Fruit fly (Drosophila melanogaster) whole organism, embryonic: ENCODE measurements around the gene CG18473.

ENCODE experiments used
- ATbp ChIP-seq: fragments of 200-800 bp; sonication (Bioruptor generic); optimal IDR thresholded peaks from 2 replicates; lab custom pipeline; 2017; ENCODE audit warnings: missing biosample characterization, mild to moderate bottlenecking, missing genetic modification characterization, missing genetic modification reagents
- B-H2 ChIP-seq: fragments of 200-800 bp; sonication (Bioruptor generic); optimal IDR thresholded peaks from 2 replicates; lab custom pipeline; 2018; ENCODE audit warnings: missing biosample characterization, mild to moderate bottlenecking, missing genetic modification characterization
- Bdp1 ChIP-seq: fragments of 200-800 bp; sonication (Bioruptor generic); optimal IDR thresholded peaks from 3 replicates; lab custom pipeline; 2016; ENCODE audit warnings: missing biosample characterization, missing genetic modification characterization
- CG10321 ChIP-seq: fragments of 200-800 bp; sonication (Bioruptor generic); IDR thresholded peaks from 2 replicates; pipeline ENCODE4 v1.3.6; 2022; ENCODE audit warnings: missing biosample characterization, missing genetic modification characterization
- CG10462 ChIP-seq: fragments of 200-800 bp; sonication (Bioruptor generic); optimal IDR thresholded peaks from 2 replicates; lab custom pipeline; 2016; ENCODE audit warnings: missing biosample characterization, missing genetic modification characterization
- CG1602 ChIP-seq: fragments of 200-800 bp; sonication (Bioruptor generic); optimal IDR thresholded peaks from 3 replicates; lab custom pipeline; 2016; ENCODE audit warnings: missing biosample characterization, missing genetic modification characterization
- CG1647 ChIP-seq: fragments of 200-800 bp; sonication (Bioruptor generic); optimal IDR thresholded peaks from 3 replicates; lab custom pipeline; 2016; ENCODE audit warnings: missing biosample characterization, missing genetic modification characterization
- CG17328 ChIP-seq: fragments of 200-800 bp; sonication (Bioruptor generic); IDR thresholded peaks from 2 replicates; pipeline ENCODE4 v1.3.6; 2022; ENCODE audit warnings: missing biosample characterization, missing genetic modification characterization
- CG17912 ChIP-seq: fragments of 200-800 bp; sonication (Bioruptor generic); optimal IDR thresholded peaks from 2 replicates; lab custom pipeline; 2018; ENCODE audit warnings: missing biosample characterization, mild to moderate bottlenecking, missing genetic modification characterization
- CG18011 ChIP-seq: fragments of 200-800 bp; sonication (Bioruptor generic); optimal IDR thresholded peaks from 2 replicates; lab custom pipeline; 2017; ENCODE audit warnings: missing biosample characterization, missing genetic modification characterization, mild to moderate bottlenecking, moderate library complexity, missing genotype
- CG31388 ChIP-seq: fragments of 200-800 bp; sonication (Bioruptor generic); optimal IDR thresholded peaks from 2 replicates; lab custom pipeline; 2016; ENCODE audit warnings: missing biosample characterization, missing genetic modification characterization
- CG3281 ChIP-seq: fragments of 200-800 bp; sonication (Bioruptor generic); optimal IDR thresholded peaks from 3 replicates; lab custom pipeline; 2017; ENCODE audit warnings: missing biosample characterization, mild to moderate bottlenecking, missing genetic modification characterization
- CG6254 ChIP-seq: fragments of 200-800 bp; sonication (Bioruptor generic); optimal IDR thresholded peaks from 3 replicates; lab custom pipeline; 2017; ENCODE audit warnings: mild to moderate bottlenecking, missing biosample characterization, missing genetic modification reagents, missing genetic modification characterization
- CG6272 ChIP-seq: fragments of 200-800 bp; sonication (Bioruptor generic); IDR thresholded peaks from 2 replicates; pipeline ENCODE4 v1.3.6; 2022; ENCODE audit warnings: missing biosample characterization, missing genetic modification characterization
- CG7271 ChIP-seq: fragments of 200-800 bp; sonication (Bioruptor generic); optimal IDR thresholded peaks from 2 replicates; lab custom pipeline; 2018; ENCODE audit warnings: missing biosample characterization, mild to moderate bottlenecking, missing genetic modification characterization, moderate library complexity
- CG7963 ChIP-seq: fragments of 200-800 bp; sonication (Bioruptor generic); IDR thresholded peaks from 3 replicates; pipeline ENCODE4 v1.3.6; 2022; ENCODE audit warnings: missing biosample characterization, missing genetic modification characterization; ENCODE audit not compliant: partially characterized antibody
- CG8359 ChIP-seq: fragments of 200-800 bp; sonication (Bioruptor generic); optimal IDR thresholded peaks from 2 replicates; lab custom pipeline; 2017; ENCODE audit warnings: missing biosample characterization, mild to moderate bottlenecking, missing genetic modification characterization, borderline replicate concordance
- CG9797 ChIP-seq: fragments of 200-800 bp; sonication (Bioruptor generic); optimal IDR thresholded peaks from 3 replicates; lab custom pipeline; 2018; ENCODE audit warnings: missing biosample characterization, mild to moderate bottlenecking, missing genetic modification characterization
- CHES-1-like ChIP-seq: fragments of 200-800 bp; sonication (Bioruptor generic); optimal IDR thresholded peaks from 2 replicates; lab custom pipeline; 2016; ENCODE audit warnings: missing biosample characterization, missing genetic modification characterization
- Chrac-16 ChIP-seq: fragments of 200-800 bp; sonication (Bioruptor generic); optimal IDR thresholded peaks from 3 replicates; lab custom pipeline; 2016; ENCODE audit warnings: missing biosample characterization, missing genetic modification characterization
- Fer3 ChIP-seq: fragments of 200-800 bp; sonication (Bioruptor generic); optimal IDR thresholded peaks from 2 replicates; lab custom pipeline; 2018; ENCODE audit warnings: missing biosample characterization, mild to moderate bottlenecking, missing genetic modification characterization, moderate library complexity
- HLH3B ChIP-seq: fragments of 200-800 bp; sonication (Bioruptor generic); IDR thresholded peaks from 2 replicates; pipeline ENCODE4 v1.3.6; 2022; ENCODE audit warnings: missing biosample characterization, missing genetic modification characterization
- HmgD ChIP-seq: fragments of 200-800 bp; sonication (Bioruptor generic); optimal IDR thresholded peaks from 3 replicates; lab custom pipeline; 2016; ENCODE audit warnings: missing biosample characterization, missing genetic modification characterization
- Nf-YB ChIP-seq: fragments of 200-800 bp; sonication (Bioruptor generic); optimal IDR thresholded peaks from 3 replicates; lab custom pipeline; 2019; ENCODE audit warnings: missing biosample characterization, mild to moderate bottlenecking, missing genetic modification characterization, moderate library complexity
- Rfx ChIP-seq: fragments of 200-800 bp; sonication (Bioruptor generic); IDR thresholded peaks from 2 replicates; pipeline ENCODE4 v1.3.6; 2022; ENCODE audit warnings: missing biosample characterization, missing genetic modification characterization
- bcd ChIP-seq: fragments of 200-800 bp; sonication (Bioruptor generic); optimal IDR thresholded peaks from 2 replicates; lab custom pipeline; 2017; ENCODE audit warnings: missing biosample characterization, mild to moderate bottlenecking, missing genetic modification characterization
- cas ChIP-seq: fragments of 200-800 bp; sonication (Bioruptor generic); IDR thresholded peaks from 2 replicates; pipeline ENCODE4 v1.3.6; 2022; ENCODE audit warnings: missing biosample characterization, missing genetic modification characterization
- cato ChIP-seq: fragments of 200-800 bp; sonication (Bioruptor generic); optimal IDR thresholded peaks from 2 replicates; lab custom pipeline; 2016; ENCODE audit warnings: missing biosample characterization, missing genetic modification characterization, borderline replicate concordance
- chm ChIP-seq: fragments of 200-800 bp; sonication (Bioruptor generic); IDR thresholded peaks from 2 replicates; pipeline ENCODE4 v1.3.6; 2022; ENCODE audit warnings: missing biosample characterization, missing genetic modification characterization
- chn ChIP-seq: fragments of 200-800 bp; sonication (Bioruptor generic); optimal IDR thresholded peaks from 2 replicates; lab custom pipeline; 2016; ENCODE audit warnings: missing biosample characterization, missing genetic modification characterization
- crc ChIP-seq: fragments of 200-800 bp; sonication (Bioruptor generic); optimal IDR thresholded peaks from 2 replicates; lab custom pipeline; 2016; ENCODE audit warnings: missing biosample characterization, missing genetic modification characterization
- crp ChIP-seq, 2 experiments: fragments of 200-800 bp; sonication (Bioruptor generic); optimal IDR thresholded peaks; 2 replicates in 1 of 2; 3 replicates in 1 of 2; lab custom pipeline; 2017; ENCODE audit warnings: missing biosample characterization in 2 of 2, missing genetic modification characterization in 2 of 2, mild to moderate bottlenecking in 1 of 2, moderate library complexity in 1 of 2
- dati ChIP-seq: fragments of 200-800 bp; sonication (Bioruptor generic); IDR thresholded peaks from 2 replicates; pipeline ENCODE4 v1.3.6; 2022; ENCODE audit warnings: missing biosample characterization, missing genetic modification characterization
- emc ChIP-seq: fragments of 200-800 bp; sonication (Bioruptor generic); optimal IDR thresholded peaks from 2 replicates; lab custom pipeline; 2016; ENCODE audit warnings: missing biosample characterization, missing genetic modification characterization
- esg ChIP-seq: fragments of 200-800 bp; sonication (Bioruptor generic); conservative IDR thresholded peaks from 2 replicates; pipeline ENCODE4 v1.3.6; 2022; ENCODE audit warnings: missing biosample characterization, missing genetic modification characterization
- ewg ChIP-seq: fragments of 200-800 bp; sonication (Bioruptor generic); optimal IDR thresholded peaks from 3 replicates; lab custom pipeline; 2017; ENCODE audit warnings: mild to moderate bottlenecking, missing biosample characterization, missing genetic modification reagents, missing genetic modification characterization
- exex ChIP-seq: fragments of 200-800 bp; sonication (Bioruptor generic); optimal IDR thresholded peaks from 4 replicates; lab custom pipeline; 2018; ENCODE audit warnings: missing biosample characterization, mild to moderate bottlenecking, missing genetic modification characterization, moderate library complexity
- hbn ChIP-seq: fragments of 200-800 bp; sonication (Bioruptor generic); IDR thresholded peaks from 2 replicates; pipeline ENCODE4 v1.3.6; 2022; ENCODE audit warnings: missing biosample characterization, missing genetic modification characterization; ENCODE audit not compliant: partially characterized antibody
- insv ChIP-seq, 2 experiments: fragments of 200-800 bp; sonication (Bioruptor generic); optimal IDR thresholded peaks; 3 replicates each; lab custom pipeline; 2016 to 2018; ENCODE audit warnings: missing biosample characterization in 2 of 2, missing genetic modification characterization in 2 of 2
- jumu ChIP-seq: fragments of 200-800 bp; sonication (Bioruptor generic); optimal IDR thresholded peaks from 3 replicates; lab custom pipeline; 2016; ENCODE audit warnings: missing biosample characterization, missing genetic modification characterization
- kni ChIP-seq: fragments of 200-800 bp; sonication (Bioruptor generic); optimal IDR thresholded peaks from 3 replicates; lab custom pipeline; 2017; ENCODE audit warnings: mild to moderate bottlenecking, missing biosample characterization, missing genetic modification reagents, missing genetic modification characterization
- knrl ChIP-seq: fragments of 200-800 bp; sonication (Bioruptor generic); IDR thresholded peaks from 3 replicates; pipeline ENCODE4 v1.3.6; 2022; ENCODE audit warnings: missing biosample characterization, missing genetic modification characterization; ENCODE audit not compliant: partially characterized antibody
- pita ChIP-seq: fragments of 200-800 bp; sonication (Bioruptor generic); optimal IDR thresholded peaks from 2 replicates; lab custom pipeline; 2017; ENCODE audit warnings: missing biosample characterization, mild to moderate bottlenecking, missing genetic modification characterization
- run ChIP-seq: fragments of 200-800 bp; sonication (Bioruptor generic); optimal IDR thresholded peaks from 3 replicates; lab custom pipeline; 2018; ENCODE audit warnings: missing biosample characterization, mild to moderate bottlenecking, missing genetic modification characterization
- slp2 ChIP-seq: fragments of 200-800 bp; sonication (Bioruptor generic); optimal IDR thresholded peaks from 2 replicates; lab custom pipeline; 2016; ENCODE audit warnings: missing biosample characterization, missing genetic modification characterization
- sqz ChIP-seq: fragments of 200-800 bp; sonication (Bioruptor generic); optimal IDR thresholded peaks from 3 replicates; lab custom pipeline; 2018; ENCODE audit warnings: missing biosample characterization, mild to moderate bottlenecking, missing genetic modification characterization
- tap ChIP-seq: fragments of 200-800 bp; optimal IDR thresholded peaks from 3 replicates; lab custom pipeline; 2019; ENCODE audit warnings: missing biosample characterization, mild to moderate bottlenecking, missing genetic modification characterization, moderate library complexity
- trem ChIP-seq: fragments of 200-800 bp; optimal IDR thresholded peaks from 3 replicates; lab custom pipeline; 2019; ENCODE audit warnings: missing biosample characterization, mild to moderate bottlenecking, missing genetic modification characterization, moderate library complexity

The CG18473 gene

DNA sequence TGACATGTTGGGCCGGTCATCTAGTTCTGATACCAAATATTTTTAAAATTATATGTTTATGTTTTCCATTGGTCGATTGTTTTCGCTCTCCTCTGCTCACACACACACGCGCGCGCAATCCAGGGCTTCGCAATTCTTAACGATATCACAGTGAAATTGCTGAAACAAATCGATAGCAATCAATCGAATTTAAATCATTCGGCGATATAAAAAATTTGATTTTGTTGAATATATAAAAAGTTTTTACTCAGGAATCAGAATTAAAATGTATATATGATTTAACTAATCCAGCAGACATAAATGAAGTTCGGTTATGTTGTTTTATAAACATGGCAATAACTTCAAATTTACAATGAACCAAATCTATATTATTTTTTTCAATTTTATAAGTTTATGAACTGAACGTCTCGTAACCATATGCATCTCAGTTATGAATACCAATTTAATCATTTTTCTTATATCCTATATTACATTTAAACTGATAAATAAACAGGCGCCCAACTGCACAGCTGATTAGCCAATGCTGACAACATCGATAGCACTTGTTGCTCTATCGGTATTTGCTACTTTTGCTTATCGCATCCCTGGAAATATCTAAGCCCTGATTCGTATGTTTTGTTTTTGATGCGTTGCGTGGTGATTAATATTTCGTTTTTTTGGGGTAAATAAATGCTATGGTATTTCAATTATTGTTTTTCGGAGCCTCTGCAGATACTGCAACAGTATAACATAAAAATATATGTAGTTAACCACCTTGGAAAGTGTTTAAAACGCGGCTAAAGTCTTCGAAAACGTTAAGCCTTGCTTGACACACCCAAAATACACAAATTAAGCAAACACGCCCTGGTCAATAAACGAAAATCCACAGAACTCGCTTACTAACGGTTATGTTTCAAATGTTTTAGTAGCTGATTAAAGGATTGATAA is 28.2 kb upstream of the CG18473 start, which contains the start of the genes Aduk and pasi2 (continued):
- TF ChIP-seq CG10321 (GFP tag; lab: Robert Waterston, UW) (no peak), HmgD (GFP tag; lab: Kevin White, UChicago) (no peak), Rfx (GFP tag; lab: Robert Waterston, UW) (0 out of 2 replicates have a peak, but pooled peaks have one; percentile 38), Nf-YB (GFP tag; lab: Kevin White, UChicago) (peak; percentile 93), HLH3B (GFP tag; lab: Robert Waterston, UW) (no peak), CG3281 (GFP tag; lab: Kevin White, UChicago) (peak; percentile 52), pita (GFP tag; lab: Kevin White, UChicago) (no peak), tap (tag; lab: Kevin White, UChicago) (no peak), CHES-1-like (peak; percentile 12), CG6272 (GFP tag; lab: Robert Waterston, UW) (no peak), sqz (GFP tag; lab: Kevin White, UChicago) (peak; percentile 9), Fer3 (tag; lab: Kevin White, UChicago) (no peak), esg (GFP tag; lab: Robert Waterston, UW) (no peak), trem (tag; lab: Kevin White, UChicago) (peak; percentile 43), CG9797 (GFP tag; lab: Kevin White, UChicago) (peak; percentile 3), jumu (no peak), CG8359 (GFP tag; lab: Kevin White, UChicago) (no peak), crp (GFP tag; optimal IDR thresholded peaks at IDR 0.05; lab: Kevin White, UChicago) (peak; percentile 74 to 97), CG6254 (GFP tag; lab: Kevin White, UChicago) (peak; percentile 14), CG18011 (GFP tag; lab: Kevin White, UChicago) (no peak), chm (GFP tag; lab: Robert Waterston, UW) (0 out of 2 replicates have a peak, but pooled peaks have one; percentile 28), CG7963 (GFP tag; lab: Robert Waterston, UW) (peak; percentile 46; the same call in 1 of the 3 replicates), insv (GFP tag; optimal IDR thresholded peaks at IDR 0.05; lab: Kevin White, UChicago) (peak in 1 of 2 experiments; percentile 31), CG17912 (GFP tag; lab: Kevin White, UChicago) (no peak), CG1602 (GFP tag; lab: Kevin White, UChicago) (no peak), slp2 (GFP tag; lab: Kevin White, UChicago) (no peak), emc (no peak), crc (GFP tag; lab: Kevin White, UChicago) (no peak), chn (no peak), cas (GFP tag; lab: Robert Waterston, UW) (no peak), knrl (GFP tag; lab: Robert Waterston, UW) (peak; percentile 68), CG1647 (GFP tag; lab: Kevin White, UChicago) (no peak), dati (no peak), ATbp (GFP tag; lab: Kevin White, UChicago) (no peak), CG31388 (no peak), bcd (GFP tag; lab: Kevin White, UChicago) (peak; percentile 3), CG17328 (GFP tag; lab: Robert Waterston, UW) (no peak), CG10462 (GFP tag; lab: Kevin White, UChicago) (no peak), Bdp1 (GFP tag; lab: Kevin White, UChicago) (no peak), kni (GFP tag; lab: Kevin White, UChicago) (peak; percentile 48), Chrac-16 (no peak), run (no peak), CG7271 (tag; lab: Kevin White, UChicago) (no peak), B-H2 (peak; percentile 77), hbn (GFP tag; lab: Robert Waterston, UW) (peak; percentile 54), exex (tag; lab: Kevin White, UChicago) (peak; percentile 5), cato (GFP tag; lab: Kevin White, UChicago) (no peak), ewg (peak; percentile 38)
